Worm (Caenorhabditis elegans): ENCODE measurements around the gene slc-36.3.

DNA sequence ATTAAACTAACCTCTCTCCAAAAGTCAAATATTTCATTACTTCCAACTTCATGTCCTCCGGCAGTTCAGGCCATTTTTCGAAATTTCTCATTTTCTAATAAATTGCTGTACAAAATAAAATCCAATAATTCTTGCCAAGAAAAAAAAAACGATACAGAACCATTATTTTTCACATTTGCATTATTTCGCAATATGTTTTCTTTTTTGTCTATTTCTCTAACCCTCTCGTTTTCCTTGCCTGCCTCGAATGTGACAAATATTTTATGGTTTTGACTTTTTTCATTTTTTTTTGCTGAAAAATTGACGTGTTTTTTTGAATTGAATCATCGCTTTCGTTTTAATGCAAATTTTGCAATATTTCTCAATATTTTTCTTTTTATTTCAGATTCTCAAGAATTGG lies 21.8 kb downstream of the slc-36.3 start, which contains the start of the genes Y38H6C.9 and fbxa-150:
- TF ChIP-seq flt-1 (GFP tag; IDR thresholded peaks at IDR 0.05) (no peak), ztf-23 (GFP tag; IDR thresholded peaks at IDR 0.05) (no peak), cog-1 (tag; optimal IDR thresholded peaks at IDR 0.05) (no peak), T22C8.4 (GFP tag; IDR thresholded peaks at IDR 0.05) (no peak), tab-1 (GFP tag; IDR thresholded peaks at IDR 0.05) (no peak)
